Worm (Caenorhabditis elegans) whole organism, midembryonic: ENCODE data around the gene del-9.

Experiments used
- T22C8.4 ChIP-seq: fragments of 200-800 bp; sonication (Bioruptor generic); IDR thresholded peaks from 2 replicates; pipeline ENCODE4 v1.3.6; 2022; ENCODE audit warnings: missing genetic modification characterization, missing compliant biosample characterization
- cog-1 ChIP-seq: sonication (generic microtip); optimal IDR thresholded peaks from 2 replicates; lab custom pipeline; 2016; ENCODE audit warnings: missing genetic modification characterization, missing compliant biosample characterization
- flt-1 ChIP-seq: fragments of 200-800 bp; sonication (Bioruptor generic); IDR thresholded peaks from 2 replicates; pipeline ENCODE4 v1.3.6; 2022; ENCODE audit warnings: missing genetic modification characterization, missing compliant biosample characterization
- klf-2 ChIP-seq: fragments of 200-800 bp; sonication (Bioruptor generic); conservative IDR thresholded peaks from 2 replicates; pipeline ENCODE4 v1.3.6; 2022; ENCODE audit warnings: missing genetic modification reagents, missing genetic modification characterization, missing compliant biosample characterization
- med-1 ChIP-seq: sonication (generic microtip); optimal IDR thresholded peaks from 2 replicates; lab custom pipeline; 2017; ENCODE audit warnings: missing genetic modification characterization, mild to moderate bottlenecking, missing compliant biosample characterization, antibody characterized with exemption, missing genetic modification reagents; ENCODE audit not compliant: insufficient read depth
- ref-1 ChIP-seq: fragments of 200-800 bp; sonication (Bioruptor generic); conservative IDR thresholded peaks from 2 replicates; pipeline ENCODE4 v1.3.6; 2022; ENCODE audit warnings: missing genetic modification reagents, missing genetic modification characterization, missing compliant biosample characterization
- tab-1 ChIP-seq: fragments of 200-800 bp; sonication (Bioruptor generic); IDR thresholded peaks from 2 replicates; pipeline ENCODE4 v1.3.6; 2022; ENCODE audit warnings: missing genetic modification characterization, missing compliant biosample characterization
- ztf-23 ChIP-seq: fragments of 200-800 bp; sonication (Bioruptor generic); IDR thresholded peaks from 2 replicates; pipeline ENCODE4 v1.3.6; 2022; ENCODE audit warnings: missing genetic modification reagents, missing genetic modification characterization, missing compliant biosample characterization
- ztf-29 ChIP-seq: fragments of 200-800 bp; sonication (Bioruptor generic); IDR thresholded peaks from 2 replicates; pipeline ENCODE4 v1.3.6; 2022; ENCODE audit warnings: missing genetic modification reagents, missing genetic modification characterization, missing compliant biosample characterization

del-9 gene

DNA sequence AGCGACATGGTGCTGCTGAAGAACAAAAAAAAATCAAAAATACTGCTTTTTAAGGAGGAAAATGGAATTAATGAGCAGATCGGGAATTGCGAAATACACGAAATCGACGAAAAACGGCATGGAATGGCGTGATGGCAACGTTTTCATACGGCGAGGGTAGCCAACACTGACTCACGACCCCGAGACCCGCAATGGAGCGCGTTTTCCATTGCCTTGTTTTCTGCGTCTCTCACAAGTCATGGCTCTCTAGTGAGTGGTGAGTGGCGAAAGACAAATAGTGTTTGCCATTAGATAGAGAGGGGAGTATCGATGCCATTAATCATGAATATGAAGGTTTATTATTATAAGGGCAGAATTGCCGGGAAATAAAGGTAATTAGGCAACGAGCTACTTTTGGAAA lies 11.4 kb downstream of the del-9 start, which contains the start of gene C18B2.4:
Gene C18B2.4 (minus strand): TSS at position 15 of the 400 bp plus-strand sequence.
- TF ChIP-seq ztf-29 (no peak), klf-2 (GFP tag; lab: Robert Waterston, UW) (no peak), cog-1 (peak; percentile 76), ztf-23 (GFP tag; lab: Robert Waterston, UW) (no peak), med-1 (no peak), ref-1 (GFP tag; lab: Robert Waterston, UW) (no peak), flt-1 (GFP tag; lab: Robert Waterston, UW) (no peak), T22C8.4 (GFP tag; lab: Robert Waterston, UW) (no peak), tab-1 (GFP tag; lab: Robert Waterston, UW) (0 out of 2 replicates have a peak, but pooled peaks have one; percentile 32)

DNA sequence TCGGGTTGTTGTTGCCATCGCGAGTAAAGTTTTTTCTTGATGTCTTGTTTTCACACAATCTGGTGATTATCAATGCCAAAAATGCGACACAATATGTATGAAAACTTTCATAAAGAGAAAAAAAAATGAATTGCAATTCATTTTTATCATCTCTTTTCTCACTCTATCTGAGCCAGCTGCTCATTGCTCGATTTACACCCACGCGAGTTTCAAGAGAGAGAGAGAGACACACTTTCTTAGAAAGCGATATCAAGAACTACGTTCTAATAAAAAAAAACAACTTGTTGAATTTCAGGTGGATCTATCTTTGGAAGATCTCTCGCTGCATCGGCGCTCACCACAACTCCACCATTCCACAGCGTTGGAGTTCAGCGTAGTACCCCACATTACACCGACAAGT lies 14.5 kb downstream of the del-9 start:
- no peak for TF ChIP-seq T22C8.4 (GFP tag; lab: Robert Waterston, UW)
- no peak for TF ChIP-seq med-1
- no peak for TF ChIP-seq tab-1 (GFP tag; lab: Robert Waterston, UW)
- TF ChIP-seq klf-2 (GFP tag; lab: Robert Waterston, UW) = no peak
- no peak for TF ChIP-seq cog-1

DNA sequence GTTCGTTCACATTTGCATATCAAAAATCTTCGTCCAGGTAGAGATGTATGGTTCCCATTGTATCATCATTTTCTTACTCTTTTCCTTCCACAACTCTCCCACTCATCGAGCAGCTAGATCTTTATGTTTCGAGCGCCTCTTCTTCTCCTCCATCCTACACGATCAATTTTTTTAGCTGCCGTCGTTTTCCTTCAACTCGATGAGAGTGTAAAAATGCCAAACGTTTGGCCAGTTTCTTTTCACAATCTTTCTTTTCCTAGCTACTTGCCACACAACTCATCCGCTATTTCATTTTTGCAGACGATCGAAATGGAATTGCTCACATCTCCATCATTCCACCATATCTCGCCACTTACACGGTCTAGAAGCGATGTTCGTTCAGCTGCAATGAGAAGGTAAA lies 15.6 kb downstream of the del-9 start, which contains the start of gene C18B2.3:
Gene C18B2.3 (plus strand): TSS at position 301 of the 400 bp plus-strand sequence.
- no peak for TF ChIP-seq ref-1 (GFP tag; lab: Robert Waterston, UW)
- no peak for TF ChIP-seq cog-1
- TF ChIP-seq ztf-29 = no peak
- TF ChIP-seq tab-1 (GFP tag; lab: Robert Waterston, UW) = no peak
- no peak for TF ChIP-seq ztf-23 (GFP tag; lab: Robert Waterston, UW)
- TF ChIP-seq klf-2 (GFP tag; lab: Robert Waterston, UW) = no peak
- TF ChIP-seq med-1 = no peak
- no peak for TF ChIP-seq T22C8.4 (GFP tag; lab: Robert Waterston, UW)
- TF ChIP-seq flt-1 (GFP tag; lab: Robert Waterston, UW) = no peak

DNA sequence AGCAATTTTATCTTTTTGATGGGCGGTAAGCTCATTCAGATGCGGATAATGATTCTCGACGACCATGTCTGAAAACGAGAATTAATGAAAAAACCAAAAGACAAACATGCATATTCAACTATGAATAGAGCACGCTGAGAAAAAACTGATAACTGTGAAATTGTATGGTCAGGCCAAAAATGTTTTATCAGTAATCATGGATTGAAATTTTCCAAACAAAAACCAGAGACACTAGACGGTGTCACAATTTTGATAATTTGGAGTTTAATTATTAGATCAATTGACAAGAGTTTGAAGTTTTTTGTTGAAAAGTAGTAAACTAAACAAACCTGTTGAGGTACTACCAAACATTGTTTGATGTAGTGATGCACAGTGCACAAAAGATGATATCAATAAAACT lies 16.7 kb downstream of the del-9 start, which contains the start of gene cgr-1:
Gene cgr-1 (minus strand): TSS at position 68 of the 400 bp plus-strand sequence.
- no peak for TF ChIP-seq cog-1
- no peak for TF ChIP-seq ztf-29
- no peak for TF ChIP-seq med-1
- TF ChIP-seq klf-2 (GFP tag; lab: Robert Waterston, UW) = no peak
- TF ChIP-seq tab-1 (GFP tag; lab: Robert Waterston, UW) = no peak
- no peak for TF ChIP-seq T22C8.4 (GFP tag; lab: Robert Waterston, UW)
- TF ChIP-seq ref-1 (GFP tag; lab: Robert Waterston, UW) = no peak
- no peak for TF ChIP-seq ztf-23 (GFP tag; lab: Robert Waterston, UW)
- no peak for TF ChIP-seq flt-1 (GFP tag; lab: Robert Waterston, UW)

DNA sequence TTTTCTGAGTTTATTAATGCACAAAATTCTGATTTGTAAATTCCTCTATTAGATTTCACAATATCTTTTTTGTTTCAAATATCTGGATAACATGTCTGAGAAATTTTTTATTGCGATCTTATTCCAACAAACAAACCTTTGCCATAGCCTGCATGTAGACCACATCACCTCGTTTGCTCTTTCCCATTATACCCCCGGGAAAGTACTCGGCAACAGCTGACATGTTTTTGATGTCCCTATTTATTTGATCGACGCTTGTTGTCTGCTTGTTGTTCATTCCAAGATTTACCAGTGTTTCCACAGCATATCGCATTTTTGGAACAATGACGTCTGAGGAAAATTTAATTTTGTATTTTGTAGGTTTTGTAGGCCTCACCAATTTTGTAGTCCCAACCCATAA lies 17.3 kb downstream of the del-9 start:
- TF ChIP-seq med-1 (no peak), klf-2 (GFP tag; lab: Robert Waterston, UW) (no peak), ztf-23 (GFP tag; lab: Robert Waterston, UW) (no peak), tab-1 (GFP tag; lab: Robert Waterston, UW) (no peak), T22C8.4 (GFP tag; lab: Robert Waterston, UW) (no peak), ref-1 (GFP tag; lab: Robert Waterston, UW) (no peak), flt-1 (GFP tag; lab: Robert Waterston, UW) (no peak), cog-1 (no peak), ztf-29 (no peak)

DNA sequence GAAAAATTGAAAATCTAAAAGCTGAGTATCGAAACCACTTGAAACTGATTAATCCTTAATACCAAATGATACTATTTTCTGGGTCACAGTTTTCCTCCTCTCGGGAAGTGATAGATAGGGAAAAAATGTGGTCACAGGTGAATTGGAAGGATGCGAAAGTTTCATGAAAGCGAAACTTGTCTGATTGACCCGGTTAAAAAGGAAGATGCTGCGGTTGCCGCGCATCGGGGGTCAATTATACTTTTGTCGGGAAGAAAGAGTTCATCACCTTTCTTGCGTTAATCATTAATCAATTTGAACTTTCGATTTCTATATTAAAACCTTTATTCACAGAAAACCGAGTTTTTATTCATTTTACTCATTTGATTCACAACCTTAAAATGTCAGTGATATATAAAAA lies 20.2 kb downstream of the del-9 start:
- TF ChIP-seq med-1 = no peak
- no peak for TF ChIP-seq ref-1 (GFP tag; lab: Robert Waterston, UW)
- no peak for TF ChIP-seq cog-1
- no peak for TF ChIP-seq tab-1 (GFP tag; lab: Robert Waterston, UW)
- no peak for TF ChIP-seq T22C8.4 (GFP tag; lab: Robert Waterston, UW)
- no peak for TF ChIP-seq klf-2 (GFP tag; lab: Robert Waterston, UW)
- no peak for TF ChIP-seq ztf-29
- TF ChIP-seq flt-1 (GFP tag; lab: Robert Waterston, UW) = no peak
- TF ChIP-seq ztf-23 (GFP tag; lab: Robert Waterston, UW) = no peak

DNA sequence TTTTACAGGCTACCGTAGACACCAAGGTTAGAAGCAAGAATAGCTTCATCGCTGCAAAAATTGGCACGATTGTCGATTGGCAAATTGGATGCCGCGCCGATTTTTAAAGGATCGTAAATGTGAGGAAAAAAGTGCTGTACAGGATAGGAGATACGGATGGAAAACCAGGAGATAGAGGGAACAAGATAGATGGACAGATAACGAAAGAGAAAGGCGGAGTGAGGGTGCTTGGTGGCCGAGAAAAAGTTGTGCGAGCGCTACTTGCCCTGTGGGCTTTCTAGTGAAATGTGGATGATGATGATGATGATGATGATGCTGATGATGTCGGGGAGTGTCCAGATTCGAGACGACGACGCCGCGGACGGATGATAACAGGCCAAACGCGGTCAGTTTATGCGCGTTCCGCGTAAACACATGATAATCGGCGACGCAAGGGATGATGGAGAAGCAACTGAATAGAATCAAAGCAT lies 20.8 kb downstream of the del-9 start, which contains the start of gene T27A10.6:
Gene T27A10.6 (minus strand): TSS at position 51 of the 470 bp plus-strand sequence.
- TF ChIP-seq cog-1 (no peak), tab-1 (GFP tag; lab: Robert Waterston, UW) (no peak), ref-1 (GFP tag; lab: Robert Waterston, UW) (no peak), klf-2 (GFP tag; lab: Robert Waterston, UW) (no peak), med-1 (no peak), ztf-29 (no peak), flt-1 (GFP tag; lab: Robert Waterston, UW) (no peak), T22C8.4 (GFP tag; lab: Robert Waterston, UW) (no peak), ztf-23 (GFP tag; lab: Robert Waterston, UW) (no peak)

DNA sequence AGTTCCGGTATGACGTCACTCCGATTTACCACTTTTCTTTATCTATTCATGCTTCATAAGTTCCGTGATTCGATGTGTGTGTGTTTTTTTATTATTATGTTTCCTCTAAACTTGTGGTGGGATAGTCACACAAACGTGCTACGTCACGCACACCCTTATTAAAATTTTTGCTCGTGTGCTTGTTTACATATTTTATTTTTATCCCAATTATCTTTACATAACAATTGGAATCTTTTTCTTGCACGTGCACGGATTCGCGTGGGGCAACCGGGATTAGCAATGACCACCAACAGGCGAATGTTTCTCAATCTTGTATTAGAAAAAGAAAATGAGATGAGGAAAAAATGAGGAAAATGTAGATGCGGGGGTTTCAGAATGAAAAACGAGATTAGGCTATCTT lies 26.6 kb downstream of the del-9 start:
- TF ChIP-seq tab-1 (GFP tag; lab: Robert Waterston, UW) (no peak), cog-1 (no peak), T22C8.4 (GFP tag; lab: Robert Waterston, UW) (no peak), klf-2 (GFP tag; lab: Robert Waterston, UW) (no peak), flt-1 (GFP tag; lab: Robert Waterston, UW) (no peak), ref-1 (GFP tag; lab: Robert Waterston, UW) (no peak), ztf-29 (no peak), ztf-23 (GFP tag; lab: Robert Waterston, UW) (no peak), med-1 (no peak)

DNA sequence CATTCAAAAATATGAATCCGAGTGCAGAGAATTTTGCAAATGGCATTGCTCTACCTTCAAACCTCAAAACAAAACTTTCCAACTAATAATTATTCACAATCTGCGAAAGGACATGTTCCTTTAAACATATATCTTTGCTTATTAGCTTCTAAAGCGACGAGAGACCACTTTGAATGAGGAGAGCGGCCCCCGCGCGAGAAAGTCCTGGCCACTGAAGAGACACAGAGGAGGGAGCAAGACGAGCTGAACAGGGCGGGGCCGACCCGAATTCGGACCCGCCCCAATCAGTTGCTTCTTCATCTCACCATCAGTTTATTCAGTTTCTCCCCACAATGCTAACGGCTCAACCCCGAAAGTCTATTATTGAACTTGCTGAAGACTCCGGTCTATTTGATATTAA lies 31.5 kb downstream of the del-9 start, which contains the start of gene T27A10.2:
Gene T27A10.2 (plus strand): TSS at position 333 of the 400 bp plus-strand sequence.
- TF ChIP-seq med-1 = no peak
- TF ChIP-seq ztf-23 (GFP tag; lab: Robert Waterston, UW) = no peak
- no peak for TF ChIP-seq klf-2 (GFP tag; lab: Robert Waterston, UW)
- TF ChIP-seq T22C8.4 (GFP tag; lab: Robert Waterston, UW) = no peak
- TF ChIP-seq flt-1 (GFP tag; lab: Robert Waterston, UW) = no peak
- TF ChIP-seq ref-1 (GFP tag; lab: Robert Waterston, UW) = no peak
- no peak for TF ChIP-seq ztf-29
- TF ChIP-seq tab-1 (GFP tag; lab: Robert Waterston, UW) = no peak
- no peak for TF ChIP-seq cog-1
